Worm (Caenorhabditis elegans): ENCODE results near the gene gcy-29.

The gcy-29 gene

DNA sequence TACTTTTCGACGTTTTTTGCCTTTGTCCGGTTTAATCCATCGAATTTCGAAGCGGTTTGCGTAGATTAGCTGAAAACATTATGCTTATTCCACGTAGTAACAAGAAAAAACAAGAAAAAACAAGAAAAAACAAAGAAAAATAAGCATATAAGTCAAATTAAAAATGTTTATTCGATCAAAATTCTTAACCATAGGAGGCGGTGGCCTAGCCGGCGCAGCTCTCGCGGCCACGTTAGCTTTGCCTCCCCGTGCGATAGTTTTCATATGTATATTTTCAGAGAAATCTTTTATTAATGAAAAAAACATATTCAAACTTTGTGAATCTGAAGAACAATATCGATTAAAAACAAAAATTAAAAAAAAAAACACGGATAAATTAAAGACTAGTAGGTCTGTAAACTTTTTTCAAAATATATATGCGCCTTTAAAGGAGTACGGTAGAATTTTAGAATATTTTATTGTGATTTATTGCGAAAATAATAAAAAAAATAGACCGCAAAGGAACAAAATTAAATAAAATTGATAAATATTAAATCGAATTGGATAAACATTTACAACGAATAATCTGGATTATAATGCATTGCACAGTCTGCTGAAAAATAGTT, 15.3 kb upstream of the gcy-29 start:
- peak; percentile 44 for TF ChIP-seq nfya-1 (tag; optimal IDR thresholded peaks at IDR 0.05; ENCODE audit: insufficient read depth)

ce11 chrII:14561549-14562115, 13.0 kb upstream of the gcy-29 start, which contains the start of gene mog-4:
TSS of gene mog-4 (minus strand) at chrII:14561599.
- peak; percentile 1 for TF ChIP-seq mdl-1 (tag; optimal IDR thresholded peaks at IDR 0.05)
- TF ChIP-seq R02D3.7 (tag; optimal IDR thresholded peaks at IDR 0.05) = peak; percentile 79
- peak; percentile 86 for TF ChIP-seq hmg-11 (tag; optimal IDR thresholded peaks at IDR 0.05)
- TF ChIP-seq fkh-10 (GFP tag; optimal IDR thresholded peaks at IDR 0.05) = peak; percentile 17
- TF ChIP-seq skn-1 (tag; optimal IDR thresholded peaks at IDR 0.05) = peak; percentile 80
- TF ChIP-seq jun-1 (tag; optimal IDR thresholded peaks at IDR 0.05) = peak; percentile 80
- TF ChIP-seq nhr-43 (tag; optimal IDR thresholded peaks at IDR 0.05; ENCODE audit: poor library complexity, severe bottlenecking) = peak; percentile 98
- peak; percentile 79 for TF ChIP-seq nhr-11 (tag; optimal IDR thresholded peaks at IDR 0.05)
- TF ChIP-seq nhr-77 (tag; optimal IDR thresholded peaks at IDR 0.05) = peak; percentile 90
- TF ChIP-seq nfya-1 (tag; optimal IDR thresholded peaks at IDR 0.05; ENCODE audit: insufficient read depth) = peak; percentile 89
- TF ChIP-seq pha-4 (tag; optimal IDR thresholded peaks at IDR 0.05) = peak; percentile 83
- TF ChIP-seq ceh-28 (tag; optimal IDR thresholded peaks at IDR 0.05) = peak; percentile 75
- peak; percentile 76 for TF ChIP-seq egl-5 (tag; optimal IDR thresholded peaks at IDR 0.05)
- peak; percentile 68 for TF ChIP-seq pqm-1 (tag; optimal IDR thresholded peaks at IDR 0.05)
- TF ChIP-seq lin-15B (tag; optimal IDR thresholded peaks at IDR 0.05) = peak; percentile 87
- TF ChIP-seq nhr-25 (tag; optimal IDR thresholded peaks at IDR 0.05) = peak; percentile 49
- TF ChIP-seq tbx-2 (tag; optimal IDR thresholded peaks at IDR 0.05) = peak; percentile 92
- peak; percentile 32 for TF ChIP-seq ceh-82 (tag; optimal IDR thresholded peaks at IDR 0.05)
- peak; percentile 93 for TF ChIP-seq nhr-23 (tag; optimal IDR thresholded peaks at IDR 0.05)
- peak; percentile 97 for TF ChIP-seq lsy-12 (tag; optimal IDR thresholded peaks at IDR 0.05)
- peak; percentile 42 for TF ChIP-seq ZK546.5 (tag; optimal IDR thresholded peaks at IDR 0.05)
- peak; percentile 81 for TF ChIP-seq elt-2 (tag; optimal IDR thresholded peaks at IDR 0.05)
- TF ChIP-seq snpc-4 (tag; optimal IDR thresholded peaks at IDR 0.05) = peak; percentile 58
- peak; percentile 31 for TF ChIP-seq egl-27 (tag; optimal IDR thresholded peaks at IDR 0.05)

DNA sequence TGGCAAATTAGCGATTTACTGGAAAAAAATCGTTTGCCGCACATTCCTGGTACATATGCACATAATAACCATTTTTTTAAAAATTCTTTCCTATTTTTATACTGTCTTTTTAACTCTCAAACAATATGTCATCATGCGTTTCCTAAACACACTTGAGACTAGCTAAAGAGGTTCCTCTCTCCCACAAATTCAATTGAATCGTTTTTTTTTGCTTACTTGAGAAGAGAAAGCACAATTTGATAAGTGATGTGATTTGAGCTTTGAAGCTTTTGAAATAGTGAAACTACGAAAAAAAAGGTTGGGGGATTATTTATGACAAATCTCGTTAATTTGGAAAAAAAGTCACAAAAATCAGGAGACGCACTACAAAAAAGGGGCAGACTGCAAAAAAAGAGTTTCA, 6.4 kb upstream of the gcy-29 start:
- no peak for TF ChIP-seq egl-27 (tag; optimal IDR thresholded peaks at IDR 0.05)
- no peak for TF ChIP-seq elt-1 (tag; optimal IDR thresholded peaks at IDR 0.05)
- peak; percentile 51 for TF ChIP-seq fkh-10 (GFP tag; optimal IDR thresholded peaks at IDR 0.05)

DNA sequence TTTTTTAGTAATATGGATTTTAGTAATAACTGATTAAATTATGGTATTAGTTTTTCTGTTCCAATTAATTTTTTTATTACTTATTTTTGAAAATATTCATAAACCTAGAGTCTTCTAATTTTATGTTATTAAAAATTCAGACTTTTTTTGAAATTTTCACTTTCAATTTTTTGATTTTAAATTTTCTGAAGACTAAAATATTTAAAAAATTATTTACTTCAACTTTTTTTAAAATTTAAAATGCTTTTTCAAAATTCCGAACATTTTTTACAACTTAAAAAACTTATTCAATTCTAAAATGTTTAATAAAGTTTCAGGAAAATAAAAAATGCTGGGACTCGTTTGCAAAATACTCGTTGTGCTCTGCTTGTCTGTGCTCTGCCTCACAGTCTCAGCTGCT, 2.0 kb upstream of the gcy-29 start, which contains the start of gene nlp-41:
TSS of gene nlp-41 (plus strand) at position 301 of the 400 bp plus-strand sequence.
- TF ChIP-seq nfya-1 (tag; optimal IDR thresholded peaks at IDR 0.05; ENCODE audit: insufficient read depth) (no peak), ZK546.5 (tag; optimal IDR thresholded peaks at IDR 0.05) (no peak)

DNA sequence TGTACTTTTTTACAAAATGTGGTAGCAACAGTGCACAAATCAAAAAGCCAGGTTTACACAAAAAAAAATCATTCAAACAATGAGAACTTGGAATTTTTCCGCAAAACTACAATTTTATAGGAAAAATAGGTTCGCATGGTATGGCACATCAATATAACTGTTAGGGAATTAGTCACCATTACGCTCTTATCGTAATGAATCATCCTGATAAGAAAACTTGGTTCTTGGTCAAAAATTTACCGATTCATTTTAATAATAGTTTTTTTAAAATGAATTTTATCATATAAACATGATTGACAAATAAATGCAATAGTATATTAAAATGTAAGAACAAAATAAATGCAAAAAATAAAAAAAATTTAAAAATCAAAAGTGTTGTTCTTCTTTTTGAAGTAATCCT, 8.0 kb downstream of the gcy-29 start:
- TF ChIP-seq lin-39 (tag; optimal IDR thresholded peaks at IDR 0.05) (no peak), pqm-1 (tag; optimal IDR thresholded peaks at IDR 0.05) (peak; percentile 66), elt-2 (tag; optimal IDR thresholded peaks at IDR 0.05) (peak; percentile 59)

DNA sequence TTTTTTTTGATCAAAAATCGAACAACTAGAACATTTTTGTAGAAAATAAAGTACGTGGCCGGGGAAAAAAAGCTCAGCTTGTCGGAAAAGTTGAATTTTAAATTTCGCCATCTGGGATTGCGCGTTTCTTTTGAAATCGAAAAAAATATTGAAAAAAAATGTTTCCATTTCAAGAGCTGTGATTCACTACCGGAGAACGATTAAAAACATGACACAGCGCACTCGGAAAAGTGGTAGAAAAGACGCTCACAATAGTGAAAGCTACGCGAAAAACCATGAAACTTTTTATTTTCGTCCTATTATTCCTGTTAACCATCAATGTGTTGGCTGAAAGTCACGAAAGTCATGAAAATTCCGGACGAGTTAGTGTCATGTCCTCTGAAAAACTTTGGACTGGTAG, 10.9 kb downstream of the gcy-29 start, which contains the start of the genes clec-147 and C04H5.7:
TSS of gene clec-147 (minus strand) at position 101 of the 400 bp plus-strand sequence.
TSS of gene C04H5.7 (plus strand) at position 219 of the 400 bp plus-strand sequence.
- TF ChIP-seq elt-2 (tag; optimal IDR thresholded peaks at IDR 0.05) = no peak
- no peak for TF ChIP-seq nhr-76 (tag; optimal IDR thresholded peaks at IDR 0.05)
- TF ChIP-seq nhr-12 (tag; optimal IDR thresholded peaks at IDR 0.05) = no peak
- no peak for TF ChIP-seq egl-5 (tag; optimal IDR thresholded peaks at IDR 0.05)
- no peak for TF ChIP-seq aly-2 (tag; optimal IDR thresholded peaks at IDR 0.05)
- TF ChIP-seq pha-4 (tag; optimal IDR thresholded peaks at IDR 0.05) = no peak
- no peak for TF ChIP-seq ZK546.5 (tag; optimal IDR thresholded peaks at IDR 0.05)
- TF ChIP-seq mml-1 (tag; optimal IDR thresholded peaks at IDR 0.05) = no peak
- no peak for TF ChIP-seq lin-15B (tag; optimal IDR thresholded peaks at IDR 0.05)
- TF ChIP-seq lin-39 (tag; optimal IDR thresholded peaks at IDR 0.05) = no peak
- TF ChIP-seq sea-2 (GFP tag; optimal IDR thresholded peaks at IDR 0.05) = no peak
- no peak for TF ChIP-seq daf-12 (tag; optimal IDR thresholded peaks at IDR 0.05)
- no peak for TF ChIP-seq elt-3 (tag; optimal IDR thresholded peaks at IDR 0.05)

Data from whole organism, L3 larva.